Worm (Caenorhabditis elegans) whole organism, L2 larva: ENCODE data around the gene T24H10.5.

ENCODE experiments used
- C34F6.9 ChIP-seq: fragments of 150-350 bp; optimal IDR thresholded peaks from 2 replicates; lab custom pipeline; 2014; ENCODE audit warnings: missing biosample characterization, missing genetic modification characterization
- F13H6.1 ChIP-seq: sonication (generic microtip); optimal IDR thresholded peaks from 2 replicates; lab custom pipeline; 2016; ENCODE audit warnings: missing genetic modification characterization, missing compliant biosample characterization
- R02D3.7 ChIP-seq: fragments of 150-350 bp; optimal IDR thresholded peaks from 2 replicates; lab custom pipeline; 2014; ENCODE audit warnings: missing biosample characterization, missing genetic modification characterization
- Y55F3AM.14 ChIP-seq: fragments of 200-800 bp; sonication (Bioruptor generic); optimal IDR thresholded peaks from 2 replicates; lab custom pipeline; 2018; ENCODE audit warnings: mild to moderate bottlenecking, missing genetic modification characterization, missing compliant biosample characterization
- ZK546.5 ChIP-seq: sonication (generic microtip); optimal IDR thresholded peaks from 2 replicates; lab custom pipeline; 2017; ENCODE audit warnings: missing biosample characterization, missing genetic modification characterization
- alr-1 ChIP-seq: fragments of 150-350 bp; optimal IDR thresholded peaks from 2 replicates; lab custom pipeline; 2014; ENCODE audit warnings: missing biosample characterization, missing genetic modification characterization
- aly-2 ChIP-seq: fragments of 150-350 bp; optimal IDR thresholded peaks from 2 replicates; lab custom pipeline; 2014; ENCODE audit warnings: missing biosample characterization, missing genetic modification characterization
- ama-1 ChIP-seq: fragments of 150-350 bp; optimal IDR thresholded peaks from 2 replicates; lab custom pipeline; 2018; ENCODE audit warnings: inconsistent platforms
- blmp-1 ChIP-seq: sonication (generic microtip); optimal IDR thresholded peaks from 2 replicates; lab custom pipeline; 2017; ENCODE audit warnings: missing genetic modification characterization, mild to moderate bottlenecking, missing compliant biosample characterization, antibody characterized with exemption, moderate library complexity; ENCODE audit not compliant: insufficient read depth
- ceh-16 ChIP-seq: fragments of 150-350 bp; optimal IDR thresholded peaks from 2 replicates; lab custom pipeline; 2014; ENCODE audit warnings: missing biosample characterization, missing genetic modification characterization
- ceh-82 ChIP-seq: fragments of 150-350 bp; optimal IDR thresholded peaks from 2 replicates; lab custom pipeline; 2014; ENCODE audit warnings: missing biosample characterization, missing genetic modification characterization
- crh-2 ChIP-seq: sonication (generic microtip); optimal IDR thresholded peaks from 2 replicates; lab custom pipeline; 2017; ENCODE audit warnings: missing biosample characterization, missing genetic modification characterization
- dmd-4 ChIP-seq: sonication (generic microtip); optimal IDR thresholded peaks from 2 replicates; lab custom pipeline; 2017; ENCODE audit warnings: missing biosample characterization, missing genetic modification characterization
- egl-27 ChIP-seq: sonication (generic microtip); optimal IDR thresholded peaks from 3 replicates; lab custom pipeline; 2017; ENCODE audit warnings: missing biosample characterization, missing genetic modification reagents, missing genetic modification characterization
- elt-1 ChIP-seq: fragments of 150-350 bp; optimal IDR thresholded peaks from 2 replicates; lab custom pipeline; 2014; ENCODE audit warnings: missing biosample characterization, missing genetic modification characterization
- elt-3 ChIP-seq: sonication (generic microtip); optimal IDR thresholded peaks from 2 replicates; lab custom pipeline; 2017; ENCODE audit warnings: missing biosample characterization, missing genetic modification characterization
- fos-1 ChIP-seq: fragments of 150-350 bp; optimal IDR thresholded peaks from 2 replicates; lab custom pipeline; 2014; ENCODE audit warnings: missing biosample characterization, missing genetic modification characterization
- gmeb-1 ChIP-seq: fragments of 150-350 bp; optimal IDR thresholded peaks from 2 replicates; lab custom pipeline; 2014; ENCODE audit warnings: missing biosample characterization, missing genetic modification characterization
- lin-11 ChIP-seq: fragments of 150-350 bp; sonication (generic microtip); optimal IDR thresholded peaks from 2 replicates; lab custom pipeline; 2014; ENCODE audit warnings: missing biosample characterization, missing genetic modification characterization, inconsistent platforms, mixed read lengths
- lin-13 ChIP-seq: fragments of 150-350 bp; optimal IDR thresholded peaks from 2 replicates; lab custom pipeline; 2014; ENCODE audit warnings: missing biosample characterization, missing genetic modification reagents, missing genetic modification characterization
- lin-39 ChIP-seq: fragments of 150-350 bp; optimal IDR thresholded peaks from 2 replicates; lab custom pipeline; 2014; ENCODE audit warnings: missing biosample characterization, missing genetic modification reagents, missing genetic modification characterization
- lsy-2 ChIP-seq, 2 experiments: fragments of 150-350 bp in 1 of 2; sonication (generic microtip) in 1 of 2; optimal IDR thresholded peaks; 2 replicates each; lab custom pipeline; 2014 to 2017; ENCODE audit warnings: missing biosample characterization in 2 of 2, missing genetic modification characterization in 2 of 2
- mab-5 ChIP-seq: fragments of 150-350 bp; optimal IDR thresholded peaks from 2 replicates; lab custom pipeline; 2014; ENCODE audit warnings: missing biosample characterization, missing genetic modification characterization
- mbf-1 ChIP-seq: sonication (generic microtip); optimal IDR thresholded peaks from 2 replicates; lab custom pipeline; 2017; ENCODE audit warnings: missing biosample characterization, missing genetic modification characterization
- mdl-1 ChIP-seq, 2 experiments: fragments of 150-350 bp in 1 of 2; sonication (generic microtip) in 1 of 2; optimal IDR thresholded peaks; 2 replicates each; lab custom pipeline; 2017; ENCODE audit warnings: missing biosample characterization in 2 of 2, missing genetic modification characterization in 2 of 2
- nhr-10 ChIP-seq: sonication (generic microtip); optimal IDR thresholded peaks from 2 replicates; lab custom pipeline; 2017; ENCODE audit warnings: missing biosample characterization, missing genetic modification characterization
- nhr-11 ChIP-seq: fragments of 150-350 bp; optimal IDR thresholded peaks from 2 replicates; lab custom pipeline; 2014; ENCODE audit warnings: missing biosample characterization, missing genetic modification characterization
- nhr-12 ChIP-seq: fragments of 150-350 bp; optimal IDR thresholded peaks from 2 replicates; lab custom pipeline; 2014; ENCODE audit warnings: missing biosample characterization, missing genetic modification characterization
- nhr-129 ChIP-seq: fragments of 150-350 bp; optimal IDR thresholded peaks from 2 replicates; lab custom pipeline; 2014; ENCODE audit warnings: missing biosample characterization, missing genetic modification characterization
- nhr-21 ChIP-seq: fragments of 150-350 bp; optimal IDR thresholded peaks from 2 replicates; lab custom pipeline; 2014; ENCODE audit warnings: missing biosample characterization, missing genetic modification characterization
- nhr-23 ChIP-seq: fragments of 150-350 bp; optimal IDR thresholded peaks from 2 replicates; lab custom pipeline; 2014; ENCODE audit warnings: missing biosample characterization, missing genetic modification reagents, missing genetic modification characterization
- nhr-237 ChIP-seq: fragments of 150-350 bp; optimal IDR thresholded peaks from 2 replicates; lab custom pipeline; 2014; ENCODE audit warnings: missing biosample characterization, missing genetic modification characterization
- nhr-25 ChIP-seq: fragments of 150-350 bp; sonication (generic microtip); optimal IDR thresholded peaks from 3 replicates; lab custom pipeline; 2014; ENCODE audit warnings: missing biosample characterization, missing genetic modification characterization
- nhr-6 ChIP-seq: fragments of 150-350 bp; optimal IDR thresholded peaks from 2 replicates; lab custom pipeline; 2014; ENCODE audit warnings: missing biosample characterization, missing genetic modification characterization
- nhr-77 ChIP-seq: fragments of 150-350 bp; optimal IDR thresholded peaks from 2 replicates; lab custom pipeline; 2014; ENCODE audit warnings: missing biosample characterization, missing genetic modification characterization
- peb-1 ChIP-seq: fragments of 150-350 bp; optimal IDR thresholded peaks from 2 replicates; lab custom pipeline; 2014; ENCODE audit warnings: missing biosample characterization, missing genetic modification characterization
- sem-4 ChIP-seq: fragments of 150-350 bp; optimal IDR thresholded peaks from 2 replicates; lab custom pipeline; 2014; ENCODE audit warnings: missing biosample characterization, missing genetic modification reagents, missing genetic modification characterization
- skn-1 ChIP-seq: sonication (generic microtip); optimal IDR thresholded peaks from 2 replicates; lab custom pipeline; 2017; ENCODE audit warnings: missing biosample characterization, missing genetic modification characterization
- sma-3 ChIP-seq: sonication (generic microtip); optimal IDR thresholded peaks from 2 replicates; lab custom pipeline; 2016; ENCODE audit warnings: missing genetic modification reagents, missing genetic modification characterization, missing compliant biosample characterization
- sma-9 ChIP-seq, 2 experiments: fragments of 150-350 bp in 1 of 2; sonication (generic microtip) in 1 of 2; optimal IDR thresholded peaks; 2 replicates each; lab custom pipeline; 2014 to 2016; ENCODE audit warnings: missing genetic modification characterization in 2 of 2, mild to moderate bottlenecking in 1 of 2, missing biosample characterization in 1 of 2, missing compliant biosample characterization in 1 of 2, missing genetic modification reagents in 1 of 2, moderate library complexity in 1 of 2
- snpc-4 ChIP-seq: fragments of 150-350 bp; optimal IDR thresholded peaks from 2 replicates; lab custom pipeline; 2014; ENCODE audit warnings: missing biosample characterization, missing genetic modification characterization
- unc-39 ChIP-seq: fragments of 150-350 bp; optimal IDR thresholded peaks from 2 replicates; lab custom pipeline; 2014; ENCODE audit warnings: missing biosample characterization, missing genetic modification characterization
- unc-55 ChIP-seq: fragments of 150-350 bp; sonication (generic microtip); optimal IDR thresholded peaks from 3 replicates; lab custom pipeline; 2014; ENCODE audit warnings: missing biosample characterization, missing genetic modification reagents, missing genetic modification characterization
- unc-62 ChIP-seq: fragments of 150-350 bp; optimal IDR thresholded peaks from 2 replicates; lab custom pipeline; 2014; ENCODE audit warnings: missing biosample characterization, missing genetic modification reagents, missing genetic modification characterization
- zag-1 ChIP-seq: fragments of 150-350 bp; optimal IDR thresholded peaks from 2 replicates; lab custom pipeline; 2014; ENCODE audit warnings: missing biosample characterization, missing genetic modification characterization
- ztf-1 ChIP-seq: fragments of 200-800 bp; sonication (Bioruptor generic); conservative IDR thresholded peaks from 2 replicates; pipeline ENCODE4 v1.3.6; 2022; ENCODE audit warnings: missing genetic modification characterization, missing compliant biosample characterization
- ztf-11 ChIP-seq: sonication (generic microtip); optimal IDR thresholded peaks from 2 replicates; lab custom pipeline; 2017; ENCODE audit warnings: missing biosample characterization, missing genetic modification characterization
- ztf-4 ChIP-seq: fragments of 150-350 bp; optimal IDR thresholded peaks from 2 replicates; lab custom pipeline; 2014; ENCODE audit warnings: missing biosample characterization, missing genetic modification characterization

T24H10.5 gene

ce11 chrII:9059010-9059409, 41.9 kb upstream of the T24H10.5 start:
- TF ChIP-seq nhr-10, result no peak
- TF ChIP-seq ZK546.5 (tag; lab: Kevin White, UChicago), result no peak
- TF ChIP-seq blmp-1 (tag; lab: Kevin White, UChicago), result no peak
- TF ChIP-seq sem-4, result no peak
- TF ChIP-seq aly-2 (tag; lab: Kevin White, UChicago), result no peak
- no peak for TF ChIP-seq nhr-25 (tag; lab: Kevin White, UChicago)
- TF ChIP-seq lin-11, result no peak
- no peak for TF ChIP-seq ama-1 (lab: Kevin White, UChicago)
- TF ChIP-seq sma-3 (GFP tag; lab: Kevin White, UChicago), result no peak
- TF ChIP-seq nhr-129 (tag; lab: Kevin White, UChicago), result no peak
- no peak for TF ChIP-seq R02D3.7 (tag; lab: Kevin White, UChicago)
- TF ChIP-seq ztf-11, result no peak
- no peak for TF ChIP-seq elt-1 (tag; lab: Kevin White, UChicago)
- TF ChIP-seq C34F6.9 (tag; lab: Kevin White, UChicago), result no peak
- no peak for TF ChIP-seq elt-3 (tag; lab: Kevin White, UChicago)
- TF ChIP-seq F13H6.1 (tag; lab: Kevin White, UChicago), result no peak
- no peak for TF ChIP-seq unc-62 (GFP tag; lab: Kevin White, UChicago)
- no peak for TF ChIP-seq unc-55 (GFP tag; lab: Kevin White, UChicago)
- no peak for TF ChIP-seq snpc-4
- no peak for TF ChIP-seq nhr-6 (tag; lab: Kevin White, UChicago)

DNA sequence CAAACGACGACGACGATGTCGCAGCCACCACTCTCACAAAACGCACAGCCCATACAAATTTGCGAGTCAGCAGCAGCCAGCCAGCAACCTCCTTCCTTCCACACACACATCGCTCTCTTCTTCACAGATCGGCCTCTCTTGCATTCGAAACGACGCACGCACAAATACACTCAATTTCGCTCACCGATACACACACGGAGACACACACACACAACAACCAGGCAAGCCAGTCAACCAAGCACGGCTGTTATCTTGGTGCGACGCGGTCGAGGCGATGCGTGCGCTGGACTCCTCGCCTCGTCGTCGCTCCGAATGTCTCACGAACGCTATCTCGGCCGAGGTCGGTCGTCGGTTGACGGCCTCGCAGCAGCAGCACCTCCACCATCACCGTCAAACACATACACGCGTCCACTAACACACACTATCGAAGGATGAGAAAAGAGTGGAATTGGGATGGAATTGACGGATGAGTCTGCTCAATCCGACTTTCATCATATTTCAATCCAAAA, 40.5 kb upstream of the T24H10.5 start:
- no peak for TF ChIP-seq nhr-77 (tag; lab: Kevin White, UChicago)
- TF ChIP-seq ZK546.5 (tag; lab: Kevin White, UChicago), result no peak
- TF ChIP-seq dmd-4 (tag; lab: Kevin White, UChicago), result no peak
- TF ChIP-seq ceh-16 (tag; lab: Kevin White, UChicago), result peak; percentile 2
- no peak for TF ChIP-seq nhr-237 (tag; lab: Kevin White, UChicago)
- peak; percentile 86 for TF ChIP-seq unc-39 (tag; lab: Kevin White, UChicago)
- peak; percentile 94 for TF ChIP-seq F13H6.1 (tag; lab: Kevin White, UChicago)
- TF ChIP-seq ceh-82 (tag; lab: Kevin White, UChicago), result peak; percentile 69
- peak; percentile 88 for TF ChIP-seq lin-13 (GFP tag; lab: Kevin White, UChicago)
- TF ChIP-seq peb-1 (tag; lab: Kevin White, UChicago), result peak; percentile 38
- no peak for TF ChIP-seq nhr-23
- no peak for TF ChIP-seq unc-62 (GFP tag; lab: Kevin White, UChicago)
- TF ChIP-seq fos-1 (tag; lab: Kevin White, UChicago), result peak; percentile 91
- peak; percentile 85 for TF ChIP-seq Y55F3AM.14 (GFP tag; lab: Kevin White, UChicago)
- peak; percentile 93 for TF ChIP-seq C34F6.9 (tag; lab: Kevin White, UChicago)
- TF ChIP-seq nhr-12 (tag; lab: Kevin White, UChicago), result peak; percentile 45
- TF ChIP-seq sma-9 (GFP tag; optimal IDR thresholded peaks at IDR 0.05; lab: Kevin White, UChicago), result peak; percentile 76
- TF ChIP-seq sma-9 (tag; optimal IDR thresholded peaks at IDR 0.05; lab: Kevin White, UChicago), result no peak
- TF ChIP-seq ama-1 (lab: Kevin White, UChicago), result no peak
- TF ChIP-seq alr-1 (tag; lab: Kevin White, UChicago), result peak; percentile 45
- no peak for TF ChIP-seq R02D3.7 (tag; lab: Kevin White, UChicago)
- peak; percentile 74 for TF ChIP-seq sem-4
- peak; percentile 91 for TF ChIP-seq unc-55 (GFP tag; lab: Kevin White, UChicago)
- peak; percentile 89 for TF ChIP-seq crh-2 (tag; lab: Kevin White, UChicago)
- TF ChIP-seq ztf-4 (tag; lab: Kevin White, UChicago), result peak; percentile 76
- peak; percentile 62 to 86 for TF ChIP-seq lsy-2 (tag; optimal IDR thresholded peaks at IDR 0.05; lab: Kevin White, UChicago)
- peak; percentile 68 for TF ChIP-seq mab-5 (tag; lab: Kevin White, UChicago)
- TF ChIP-seq lin-11, result peak; percentile 95
- no peak for TF ChIP-seq elt-3 (tag; lab: Kevin White, UChicago)
- TF ChIP-seq sma-3 (GFP tag; lab: Kevin White, UChicago), result peak; percentile 88
- no peak for TF ChIP-seq elt-1 (tag; lab: Kevin White, UChicago)
- TF ChIP-seq gmeb-1 (tag; lab: Kevin White, UChicago), result peak; percentile 61
- no peak for TF ChIP-seq aly-2 (tag; lab: Kevin White, UChicago)
- TF ChIP-seq lin-39 (tag; lab: Kevin White, UChicago), result peak; percentile 75
- TF ChIP-seq nhr-21 (tag; lab: Kevin White, UChicago), result peak; percentile 86
- TF ChIP-seq skn-1, result peak; percentile 26
- TF ChIP-seq mdl-1 (tag; optimal IDR thresholded peaks at IDR 0.05; lab: Kevin White, UChicago), result peak; percentile 63 to 86
- peak; percentile 60 for TF ChIP-seq nhr-6 (tag; lab: Kevin White, UChicago)
- TF ChIP-seq egl-27 (tag; lab: Kevin White, UChicago), result peak; percentile 93
- TF ChIP-seq ztf-11, result peak; percentile 64
- TF ChIP-seq nhr-11 (tag; lab: Kevin White, UChicago), result no peak
- peak; percentile 89 for TF ChIP-seq nhr-25 (tag; lab: Kevin White, UChicago)
- no peak for TF ChIP-seq mbf-1 (tag; lab: Kevin White, UChicago)
- peak; percentile 25 for TF ChIP-seq snpc-4
- peak; percentile 99 for TF ChIP-seq nhr-129 (tag; lab: Kevin White, UChicago)
- no peak for TF ChIP-seq ztf-1 (GFP tag; lab: Robert Waterston, UW)
- no peak for TF ChIP-seq blmp-1 (tag; lab: Kevin White, UChicago)
- TF ChIP-seq zag-1, result peak; percentile 92
- peak; percentile 6 for TF ChIP-seq nhr-10
- TF ChIP-seq, all 48 proteins: peak for 33
